Fruit fly (Drosophila melanogaster) whole organism, pupa: ENCODE results near the gene Send1.

ENCODE experiments used
- CG10348 ChIP-seq: fragments of 200-800 bp; sonication (Bioruptor generic); IDR thresholded peaks from 2 replicates; pipeline ENCODE4 v1.3.6; 2022; ENCODE audit warnings: missing biosample characterization, missing genetic modification characterization
- CG12605 ChIP-seq: fragments of 200-800 bp; sonication (Bioruptor generic); IDR thresholded peaks from 2 replicates; pipeline ENCODE4 v1.3.6; 2022; ENCODE audit warnings: missing biosample characterization, missing genetic modification characterization
- CG13204 ChIP-seq: fragments of 200-800 bp; sonication (Bioruptor generic); optimal IDR thresholded peaks from 2 replicates; lab custom pipeline; 2018; ENCODE audit warnings: missing biosample characterization, mild to moderate bottlenecking, missing genetic modification characterization, moderate library complexity
- CG14655 ChIP-seq: fragments of 200-800 bp; sonication (Bioruptor generic); optimal IDR thresholded peaks from 3 replicates; lab custom pipeline; 2017; ENCODE audit warnings: mild to moderate bottlenecking, missing biosample characterization, missing genetic modification reagents, missing genetic modification characterization
- CG15710 ChIP-seq: fragments of 200-800 bp; sonication (Bioruptor generic); optimal IDR thresholded peaks from 2 replicates; lab custom pipeline; 2018; ENCODE audit warnings: missing biosample characterization, mild to moderate bottlenecking, missing genetic modification characterization, moderate library complexity
- CG17806 ChIP-seq: fragments of 200-800 bp; sonication (Bioruptor generic); optimal IDR thresholded peaks from 2 replicates; lab custom pipeline; 2018; ENCODE audit warnings: missing biosample characterization, mild to moderate bottlenecking, missing genetic modification characterization, moderate library complexity
- CG32121 ChIP-seq: fragments of 200-800 bp; sonication (Bioruptor generic); IDR thresholded peaks from 2 replicates; pipeline ENCODE4 v1.3.6; 2022; ENCODE audit warnings: missing biosample characterization, missing genetic modification characterization
- CG34367 ChIP-seq: fragments of 200-800 bp; sonication (Bioruptor generic); optimal IDR thresholded peaks from 2 replicates; lab custom pipeline; 2018; ENCODE audit warnings: missing biosample characterization, mild to moderate bottlenecking, missing genetic modification characterization
- CG4496 ChIP-seq: fragments of 200-800 bp; sonication (Bioruptor generic); IDR thresholded peaks from 3 replicates; pipeline ENCODE4 v1.3.6; 2022; ENCODE audit warnings: missing biosample characterization, missing genetic modification characterization
- CG8159 ChIP-seq: fragments of 200-800 bp; sonication (Bioruptor generic); optimal IDR thresholded peaks from 3 replicates; lab custom pipeline; 2018; ENCODE audit warnings: missing biosample characterization, mild to moderate bottlenecking, missing genetic modification characterization, moderate library complexity
- CG8301 ChIP-seq: fragments of 200-800 bp; sonication (Bioruptor generic); optimal IDR thresholded peaks from 2 replicates; lab custom pipeline; 2018; ENCODE audit warnings: missing biosample characterization, mild to moderate bottlenecking, missing genetic modification characterization
- CG9948 ChIP-seq: fragments of 200-800 bp; sonication (Bioruptor generic); optimal IDR thresholded peaks from 2 replicates; lab custom pipeline; 2018; ENCODE audit warnings: missing biosample characterization, mild to moderate bottlenecking, missing genetic modification characterization, moderate library complexity
- D1 ChIP-seq: fragments of 200-800 bp; sonication (Bioruptor generic); optimal IDR thresholded peaks from 2 replicates; lab custom pipeline; 2018; ENCODE audit warnings: missing biosample characterization, mild to moderate bottlenecking, missing genetic modification characterization, moderate library complexity
- EcR ChIP-seq: fragments of 200-800 bp; sonication (Bioruptor generic); optimal IDR thresholded peaks from 3 replicates; lab custom pipeline; 2019; ENCODE audit warnings: missing biosample characterization, missing genetic modification characterization, mild to moderate bottlenecking, moderate library complexity, missing genetic modification reagents
- Ets98B ChIP-seq: fragments of 200-800 bp; sonication (Bioruptor generic); IDR thresholded peaks from 2 replicates; pipeline ENCODE4 v1.3.6; 2022; ENCODE audit warnings: missing biosample characterization, missing genetic modification characterization
- Pif1A ChIP-seq: fragments of 200-800 bp; sonication (Bioruptor generic); optimal IDR thresholded peaks from 3 replicates; lab custom pipeline; 2016; ENCODE audit warnings: missing biosample characterization, missing genetic modification characterization
- Pif1B ChIP-seq: fragments of 200-800 bp; sonication (Bioruptor generic); optimal IDR thresholded peaks from 3 replicates; lab custom pipeline; 2016; ENCODE audit warnings: missing biosample characterization, missing genetic modification characterization
- Snoo ChIP-seq: fragments of 200-800 bp; sonication (Bioruptor generic); optimal IDR thresholded peaks from 3 replicates; lab custom pipeline; 2017; ENCODE audit warnings: missing biosample characterization, mild to moderate bottlenecking, missing genetic modification characterization, inconsistent platforms
- fd96Ca ChIP-seq: fragments of 200-800 bp; sonication (Bioruptor generic); IDR thresholded peaks from 3 replicates; pipeline ENCODE4 v1.3.6; 2022; ENCODE audit warnings: missing biosample characterization, missing genetic modification characterization
- gl ChIP-seq: fragments of 200-800 bp; sonication (Bioruptor generic); optimal IDR thresholded peaks from 2 replicates; lab custom pipeline; 2018; ENCODE audit warnings: missing biosample characterization, mild to moderate bottlenecking, missing genetic modification characterization
- rn ChIP-seq: fragments of 200-800 bp; sonication (Bioruptor generic); IDR thresholded peaks from 2 replicates; pipeline ENCODE4 v1.3.6; 2022; ENCODE audit warnings: missing biosample characterization, missing genetic modification characterization

Send1 gene

DNA sequence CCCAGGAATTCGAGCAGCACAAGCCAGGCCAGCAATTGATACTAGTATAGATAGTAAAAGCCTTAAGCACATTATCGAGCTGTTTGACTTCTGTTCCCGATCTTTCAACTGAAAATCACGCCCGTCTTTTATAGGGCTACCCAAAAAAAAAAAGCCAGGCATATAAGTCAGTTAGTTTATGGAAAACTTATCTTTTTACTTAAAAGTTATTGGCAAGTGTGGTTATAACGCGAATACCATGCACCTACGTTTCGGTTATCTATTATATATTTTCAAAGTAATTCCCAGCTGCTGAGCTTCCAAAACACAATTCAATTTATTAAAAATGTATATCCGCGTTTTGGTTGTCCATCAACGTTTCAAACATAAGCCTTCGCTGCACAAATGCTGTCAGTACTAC is 31.9 kb upstream of the Send1 start, which contains the start of gene CG31681:
Gene CG31681, minus strand, starts transcription at position 101 of the 400 bp plus-strand sequence.
- TF ChIP-seq CG34367 (tag; lab: Kevin White, UChicago) (no peak), Ets98B (GFP tag; lab: Robert Waterston, UW) (no peak), CG17806 (no peak), Pif1B (GFP tag; lab: Kevin White, UChicago) (no peak), CG8301 (no peak), Pif1A (no peak), fd96Ca (GFP tag; lab: Robert Waterston, UW) (no peak), CG13204 (GFP tag; lab: Kevin White, UChicago) (no peak), Snoo (tag; lab: Kevin White, UChicago) (no peak), gl (tag; lab: Kevin White, UChicago) (no peak), D1 (tag; lab: Kevin White, UChicago) (no peak), CG32121 (GFP tag; lab: Robert Waterston, UW) (no peak)

DNA sequence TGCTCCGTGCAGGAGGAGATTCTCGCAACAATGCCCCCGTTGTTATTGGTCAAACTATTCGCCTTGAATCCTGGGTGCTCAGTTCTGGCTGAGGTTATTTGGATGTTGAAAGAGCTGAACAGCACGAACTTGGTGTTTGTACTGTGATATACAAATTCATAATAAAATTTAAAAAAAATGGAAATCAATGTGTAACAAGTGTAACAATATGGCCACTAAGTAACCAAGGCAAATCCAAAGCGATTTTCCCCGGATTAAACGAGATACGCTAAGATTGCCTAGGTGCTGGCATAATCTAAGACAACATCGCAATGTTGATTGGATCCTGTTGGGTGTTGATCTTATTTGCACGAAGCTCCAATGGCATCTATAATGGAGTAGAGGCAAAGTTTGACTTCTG is 30.0 kb upstream of the Send1 start, which contains the start of gene CG4271:
Gene CG4271, plus strand, starts transcription at position 301 of the 400 bp plus-strand sequence.
- no peak for TF ChIP-seq CG8159 (tag; lab: Kevin White, UChicago)

DNA sequence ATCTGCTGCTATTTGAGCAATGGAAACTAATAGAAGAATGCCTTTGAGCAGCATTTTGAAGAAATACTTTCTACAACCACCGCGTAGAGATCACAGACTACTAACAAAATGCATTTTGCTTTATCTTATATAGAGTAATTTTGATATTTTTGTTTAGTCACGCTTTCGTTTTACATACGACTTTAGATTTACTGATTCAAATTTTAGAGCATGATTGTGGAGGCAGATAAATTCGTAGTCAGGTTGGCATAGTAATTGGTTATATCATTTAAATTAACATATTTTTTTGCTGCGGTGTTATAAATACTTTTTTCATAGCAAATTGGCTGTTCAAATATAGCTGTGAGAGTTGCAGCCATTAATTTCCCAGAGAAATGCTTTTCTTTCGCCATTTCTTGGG is 14.2 kb upstream of the Send1 start, which contains the start of gene CG17242:
Gene CG17242, minus strand, starts transcription at position 101 of the 400 bp plus-strand sequence.
- TF ChIP-seq Pif1A (no peak), EcR (GFP tag; lab: Kevin White, UChicago) (no peak), CG4496 (GFP tag; lab: Robert Waterston, UW) (no peak), CG8301 (no peak)

DNA sequence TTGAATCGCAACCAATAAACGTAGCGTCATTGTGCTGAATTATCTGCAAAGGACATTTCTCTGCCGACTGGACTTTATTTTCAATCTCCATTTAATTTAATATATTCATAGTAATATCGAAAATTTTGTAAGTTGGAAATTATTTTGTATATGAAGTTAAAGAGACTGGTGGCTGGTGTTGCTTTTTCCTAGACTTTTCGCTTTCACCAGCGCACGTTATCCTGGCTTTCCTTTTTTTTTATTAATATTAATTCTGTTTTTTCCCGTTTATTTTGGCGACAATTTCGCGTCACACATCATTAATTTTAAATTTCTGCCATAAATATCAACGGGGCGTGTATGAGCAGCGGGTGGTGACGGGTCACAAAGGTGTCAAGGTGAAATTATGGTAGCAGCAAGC is 10.4 kb upstream of the Send1 start, which contains the start of gene CG34049:
Gene CG34049, minus strand, starts transcription at position 101 of the 400 bp plus-strand sequence.
- TF ChIP-seq Pif1B (GFP tag; lab: Kevin White, UChicago): no peak
- no peak for TF ChIP-seq CG15710
- no peak for TF ChIP-seq CG10348 (GFP tag; lab: Robert Waterston, UW)
- no peak for TF ChIP-seq EcR (GFP tag; lab: Kevin White, UChicago)
- no peak for TF ChIP-seq CG17806
- no peak for TF ChIP-seq Snoo (tag; lab: Kevin White, UChicago)
- TF ChIP-seq CG9948 (tag; lab: Kevin White, UChicago): no peak
- no peak for TF ChIP-seq CG8301
- no peak for TF ChIP-seq Ets98B (GFP tag; lab: Robert Waterston, UW)
- TF ChIP-seq CG4496 (GFP tag; lab: Robert Waterston, UW): no peak
- no peak for TF ChIP-seq CG13204 (GFP tag; lab: Kevin White, UChicago)
- no peak for TF ChIP-seq D1 (tag; lab: Kevin White, UChicago)
- no peak for TF ChIP-seq Pif1A
- TF ChIP-seq gl (tag; lab: Kevin White, UChicago): no peak
- TF ChIP-seq rn (GFP tag; lab: Robert Waterston, UW): no peak
- no peak for TF ChIP-seq CG34367 (tag; lab: Kevin White, UChicago)
- TF ChIP-seq CG12605 (GFP tag; lab: Robert Waterston, UW): no peak

dm6 chr2L:2263142-2263541 is 8.3 kb upstream of the Send1 start, which contains the start of gene CG4270:
CG4270 (plus strand) TSS chr2L:2263442.
- TF ChIP-seq Ets98B (GFP tag; lab: Robert Waterston, UW) (no peak), CG8159 (tag; lab: Kevin White, UChicago) (no peak), fd96Ca (GFP tag; lab: Robert Waterston, UW) (no peak), Snoo (tag; lab: Kevin White, UChicago) (no peak), CG15710 (no peak), CG14655 (GFP tag; lab: Kevin White, UChicago) (no peak), CG13204 (GFP tag; lab: Kevin White, UChicago) (no peak), Pif1A (no peak), CG9948 (tag; lab: Kevin White, UChicago) (no peak)

- TF ChIP-seq Snoo (tag; lab: Kevin White, UChicago) (no peak), EcR (GFP tag; lab: Kevin White, UChicago) (no peak), CG9948 (tag; lab: Kevin White, UChicago) (no peak), CG10348 (GFP tag; lab: Robert Waterston, UW) (no peak), Pif1A (no peak), fd96Ca (GFP tag; lab: Robert Waterston, UW) (no peak), CG15710 (no peak), CG13204 (GFP tag; lab: Kevin White, UChicago) (no peak), CG34367 (tag; lab: Kevin White, UChicago) (no peak), CG17806 (no peak), CG8301 (no peak), Pif1B (GFP tag; lab: Kevin White, UChicago) (no peak), CG4496 (GFP tag; lab: Robert Waterston, UW) (no peak), Ets98B (GFP tag; lab: Robert Waterston, UW) (no peak)
Measured at dm6 chr2L:2252745-2253144, 2.1 kb downstream of the Send1 start, which contains the start of gene CG17234. CG17234 (plus strand) TSS chr2L:2253045.

DNA sequence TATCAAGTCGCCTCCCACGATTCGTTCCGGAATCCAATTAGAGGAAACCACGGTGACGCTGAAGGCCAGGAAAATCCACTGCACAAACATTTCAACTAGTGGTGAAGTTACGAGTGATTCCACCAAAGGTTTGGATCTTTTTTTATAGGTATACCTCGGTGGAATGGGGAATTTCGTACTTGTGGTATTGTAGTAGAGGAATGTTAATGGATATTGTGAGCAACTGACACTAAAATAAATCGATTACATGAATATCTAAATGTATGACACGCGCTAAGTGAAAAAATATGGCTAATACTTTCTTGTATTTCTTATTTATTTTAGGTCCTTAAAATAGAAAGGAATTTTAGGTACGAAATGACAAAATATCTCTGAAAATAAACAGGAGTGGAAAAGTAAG is 2.6 kb downstream of the Send1 start, which contains the start of gene CG17239:
Gene CG17239, minus strand, starts transcription at position 101 of the 400 bp plus-strand sequence.
- TF ChIP-seq CG4496 (GFP tag; lab: Robert Waterston, UW) (no peak), Pif1A (no peak), Snoo (tag; lab: Kevin White, UChicago) (no peak), CG9948 (tag; lab: Kevin White, UChicago) (no peak), rn (GFP tag; lab: Robert Waterston, UW) (no peak), CG32121 (GFP tag; lab: Robert Waterston, UW) (no peak), gl (tag; lab: Kevin White, UChicago) (no peak), CG14655 (GFP tag; lab: Kevin White, UChicago) (no peak), CG17806 (no peak), CG12605 (GFP tag; lab: Robert Waterston, UW) (no peak), CG13204 (GFP tag; lab: Kevin White, UChicago) (no peak), EcR (GFP tag; lab: Kevin White, UChicago) (no peak), Pif1B (GFP tag; lab: Kevin White, UChicago) (no peak), CG10348 (GFP tag; lab: Robert Waterston, UW) (no peak), CG34367 (tag; lab: Kevin White, UChicago) (no peak), Ets98B (GFP tag; lab: Robert Waterston, UW) (no peak), D1 (tag; lab: Kevin White, UChicago) (no peak)
- TF ChIP-seq, all 21 proteins: peak for 0
